Worm (Caenorhabditis elegans): ENCODE data around the gene ZK418.7.

The ZK418.7 gene

DNA sequence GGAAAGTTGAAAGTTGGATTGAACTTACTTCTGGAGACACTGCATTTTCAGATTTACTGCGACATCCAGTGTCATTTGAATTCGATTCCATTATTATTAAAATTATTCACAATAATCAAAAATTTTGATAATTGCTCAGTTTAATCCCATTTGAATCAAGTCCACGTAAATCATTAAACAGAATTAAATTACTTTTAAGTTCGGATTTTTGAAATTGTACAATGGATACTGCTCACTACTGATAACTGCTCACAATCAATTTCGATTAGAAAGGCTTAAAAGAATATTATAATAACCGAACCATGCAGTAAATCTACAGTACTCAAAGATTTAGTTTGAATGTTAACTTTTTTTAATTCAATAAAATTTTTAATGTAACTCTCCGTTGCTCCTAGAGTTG is 16.4 kb downstream of the ZK418.7 start, which contains the start of gene R01H2.4 (continued):
- TF ChIP-seq F57C9.4 (tag; optimal IDR thresholded peaks at IDR 0.05) (no peak), lin-35 (GFP tag; optimal IDR thresholded peaks at IDR 0.05) (no peak), him-1 (tag; optimal IDR thresholded peaks at IDR 0.05) (no peak)

DNA sequence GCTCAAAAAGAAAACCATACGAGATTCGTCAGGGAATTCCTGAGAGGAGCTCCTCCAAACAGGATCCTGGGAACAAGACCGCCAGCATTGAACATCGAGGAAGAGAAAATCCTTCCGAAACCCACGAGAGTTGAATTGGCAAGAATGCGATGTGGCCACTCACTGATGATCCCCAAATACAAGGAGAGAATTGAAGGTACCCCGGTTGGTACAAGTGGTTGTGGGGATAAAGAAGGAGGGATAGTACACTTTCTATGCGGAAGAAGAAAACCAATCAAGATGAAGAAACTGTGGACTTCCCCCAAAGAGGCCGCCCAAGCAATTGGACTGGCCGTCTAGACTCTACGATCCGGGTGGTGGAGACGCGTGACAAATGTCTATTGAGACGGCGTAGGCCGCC is 17.5 kb downstream of the ZK418.7 start:
- TF ChIP-seq ztf-18 (tag; optimal IDR thresholded peaks at IDR 0.05) = no peak
- TF ChIP-seq lin-40 (tag; optimal IDR thresholded peaks at IDR 0.05) = no peak
- no peak for TF ChIP-seq B0019.2 (GFP tag; conservative IDR thresholded peaks at IDR 0.05)
- no peak for TF ChIP-seq hrde-1 (tag; optimal IDR thresholded peaks at IDR 0.05; ENCODE audit: borderline replicate concordance)
- TF ChIP-seq C17E4.6 (GFP tag; IDR thresholded peaks at IDR 0.05) = no peak
- TF ChIP-seq ccch-3 (GFP tag; optimal IDR thresholded peaks at IDR 0.05) = no peak
- TF ChIP-seq hmg-1.2 (GFP tag; IDR thresholded peaks at IDR 0.05) = no peak
- TF ChIP-seq attf-5 (GFP tag; optimal IDR thresholded peaks at IDR 0.05) = no peak
- no peak for TF ChIP-seq snpc-3.4 (tag; optimal IDR thresholded peaks at IDR 0.05)
- TF ChIP-seq nfyb-1 (GFP tag; IDR thresholded peaks at IDR 0.05) = no peak

DNA sequence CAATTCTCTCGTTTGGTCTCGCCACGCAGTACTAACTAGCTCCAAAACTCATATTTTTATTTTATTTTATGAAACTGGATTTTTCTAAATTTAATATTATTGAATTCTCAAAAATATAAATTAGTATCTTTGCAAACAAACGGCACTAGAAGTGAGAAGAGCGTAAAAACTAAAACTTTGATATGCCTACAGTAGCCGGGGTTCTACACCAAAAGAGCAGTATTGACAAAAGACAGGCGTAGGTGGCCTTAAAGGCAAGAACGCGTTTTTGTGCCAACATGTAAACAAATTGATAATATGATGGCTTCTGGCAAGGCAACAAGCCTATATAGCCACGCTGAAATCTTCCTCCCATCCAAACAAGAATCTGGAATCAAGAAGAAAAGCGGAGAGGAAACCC is 18.0 kb downstream of the ZK418.7 start, which contains the start of gene R01H2.1:
R01H2.1 (plus strand) TSS at position 301 of the 400 bp plus-strand sequence.
- TF ChIP-seq T07F8.4 (tag; optimal IDR thresholded peaks at IDR 0.05) (no peak), lsy-27 (tag; optimal IDR thresholded peaks at IDR 0.05; ENCODE audit: borderline replicate concordance, insufficient read depth) (no peak), F10E7.11 (tag; optimal IDR thresholded peaks at IDR 0.05) (no peak), ceh-58 (GFP tag; IDR thresholded peaks at IDR 0.05) (no peak), snpc-1.3 (tag; optimal IDR thresholded peaks at IDR 0.05; ENCODE audit: insufficient read depth) (no peak), athp-1 (tag; optimal IDR thresholded peaks at IDR 0.05) (no peak), bed-2 (GFP tag; IDR thresholded peaks at IDR 0.05) (no peak), Y56A3A.18 (GFP tag; IDR thresholded peaks at IDR 0.05) (no peak), aptf-2 (GFP tag; conservative IDR thresholded peaks at IDR 0.05) (no peak), K12H6.12 (tag; optimal IDR thresholded peaks at IDR 0.05) (no peak), F52B5.7 (tag; optimal IDR thresholded peaks at IDR 0.05) (no peak), ama-1 (optimal IDR thresholded peaks at IDR 0.05) (no peak), ama-1 (GFP tag; optimal IDR thresholded peaks at IDR 0.05) (no peak), T26A5.8 (tag; optimal IDR thresholded peaks at IDR 0.05) (no peak), F57C9.4 (tag; optimal IDR thresholded peaks at IDR 0.05) (no peak), madf-3 (GFP tag; IDR thresholded peaks at IDR 0.05) (no peak)

DNA sequence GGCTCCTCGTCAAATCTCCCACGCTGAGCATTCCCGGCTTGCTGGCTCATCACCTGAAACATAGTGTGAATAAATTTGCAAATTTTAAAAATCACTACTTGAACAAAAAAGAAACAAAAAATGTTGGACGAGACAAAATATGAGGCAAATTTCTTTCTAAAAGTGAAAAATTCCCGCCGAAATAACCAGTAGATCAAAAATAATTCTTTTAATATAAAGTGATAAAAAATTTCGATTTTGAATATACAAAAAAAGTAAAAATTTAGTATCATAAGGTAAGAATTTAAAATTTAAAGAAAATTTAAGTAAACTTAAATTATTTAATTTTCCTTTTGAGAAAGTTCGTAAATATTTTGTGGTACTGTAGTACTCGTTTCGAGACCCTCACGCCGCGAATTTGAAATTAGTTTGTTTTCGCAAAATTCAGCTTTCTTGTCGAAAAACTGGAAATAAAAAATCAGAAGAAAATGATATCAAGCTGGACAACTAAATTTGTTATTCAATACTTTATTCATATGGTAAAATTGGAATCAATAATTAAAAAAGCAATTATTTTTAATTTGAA is 20.0 kb downstream of the ZK418.7 start, which contains the start of gene egg-2:
egg-2 (minus strand) TSS at position 53 of the 565 bp plus-strand sequence.
- TF ChIP-seq zfh-2 (GFP tag; conservative IDR thresholded peaks at IDR 0.05) = no peak
- no peak for TF ChIP-seq ets-4 (GFP tag; optimal IDR thresholded peaks at IDR 0.05)
- no peak for TF ChIP-seq let-526 (GFP tag; IDR thresholded peaks at IDR 0.05)
- TF ChIP-seq efl-1 (GFP tag; optimal IDR thresholded peaks at IDR 0.05) = peak; percentile 69
- TF ChIP-seq D2030.7 (GFP tag; IDR thresholded peaks at IDR 0.05) = peak; percentile 17; the same call in 1 of the 2 replicates
- TF ChIP-seq sptf-2 (GFP tag; optimal IDR thresholded peaks at IDR 0.05) = no peak
- TF ChIP-seq lsl-1 (GFP tag; optimal IDR thresholded peaks at IDR 0.05) = peak; percentile 81
- TF ChIP-seq nfya-2 (GFP tag; IDR thresholded peaks at IDR 0.05) = no peak
- peak; percentile 79 for TF ChIP-seq F33H1.4 (GFP tag; IDR thresholded peaks at IDR 0.05)
- TF ChIP-seq hmg-1.2 (GFP tag; IDR thresholded peaks at IDR 0.05) = peak; percentile 16; the same call in 1 of the 2 replicates
- TF ChIP-seq ztf-22 (GFP tag; optimal IDR thresholded peaks at IDR 0.05) = no peak
- peak; percentile 46 for TF ChIP-seq ceh-91 (GFP tag; IDR thresholded peaks at IDR 0.05)
- peak; percentile 39 for TF ChIP-seq xnd-1 (tag; optimal IDR thresholded peaks at IDR 0.05)
- no peak for TF ChIP-seq cebp-2 (GFP tag; IDR thresholded peaks at IDR 0.05)
- peak; percentile 55 for TF ChIP-seq lin-54 (GFP tag; optimal IDR thresholded peaks at IDR 0.05)
- TF ChIP-seq madf-6 (GFP tag; IDR thresholded peaks at IDR 0.05) = peak; percentile 77
- TF ChIP-seq repo-1 (tag; optimal IDR thresholded peaks at IDR 0.05) = no peak
- TF ChIP-seq dpff-1 (tag; optimal IDR thresholded peaks at IDR 0.05) = no peak
